Worm (Caenorhabditis elegans): ENCODE measurements around the gene sec-20.

sec-20 gene

DNA sequence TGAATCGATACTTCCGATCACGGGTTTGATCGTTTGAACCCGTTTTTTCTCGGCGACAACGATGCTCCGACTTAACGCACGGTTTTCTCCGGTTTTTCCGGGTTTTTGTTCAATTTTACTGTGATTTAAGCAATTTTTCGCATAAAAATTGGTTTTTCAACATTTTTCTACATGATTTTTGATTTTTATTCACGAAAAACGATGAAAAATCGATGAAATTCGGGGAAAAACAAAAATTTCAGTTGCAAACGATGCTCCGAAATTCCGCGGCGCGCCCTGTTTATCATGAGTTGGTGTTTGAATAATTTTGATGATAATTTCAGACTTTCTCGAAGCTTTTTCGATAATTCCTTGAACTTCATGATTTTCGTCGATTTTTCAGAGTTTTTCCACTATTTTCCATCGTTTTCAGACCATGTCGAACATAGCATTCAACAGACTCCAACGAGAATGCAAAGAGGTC lies 3.4 kb upstream of the sec-20 start, which contains the start of gene ubc-20:
TSS of gene ubc-20 (plus strand) at position 413 of the 463 bp plus-strand sequence.
- TF ChIP-seq mef-2 (tag; optimal IDR thresholded peaks at IDR 0.05) (no peak), egl-13 (tag; optimal IDR thresholded peaks at IDR 0.05) (no peak), unc-30 (tag; optimal IDR thresholded peaks at IDR 0.05) (no peak), fkh-8 (tag; optimal IDR thresholded peaks at IDR 0.05) (no peak), rnt-1 (tag; optimal IDR thresholded peaks at IDR 0.05) (no peak), ztf-4 (tag; optimal IDR thresholded peaks at IDR 0.05) (no peak), tlp-1 (tag; optimal IDR thresholded peaks at IDR 0.05) (no peak), F16B12.6 (tag; optimal IDR thresholded peaks at IDR 0.05) (no peak), efl-1 (optimal IDR thresholded peaks at IDR 0.05) (peak; percentile 12 to 39), efl-1 (GFP tag; optimal IDR thresholded peaks at IDR 0.05 in 1 of 2) (peak; percentile 20 to 34), nhr-85 (tag) (peak; percentile 75), jun-1 (tag; optimal IDR thresholded peaks at IDR 0.05) (no peak), aly-2 (tag; optimal IDR thresholded peaks at IDR 0.05) (no peak), lin-39 (tag; optimal IDR thresholded peaks at IDR 0.05) (no peak), zag-1 (tag; optimal IDR thresholded peaks at IDR 0.05) (no peak), irx-1 (tag; optimal IDR thresholded peaks at IDR 0.05) (peak; percentile 38), grh-1 (GFP tag; IDR thresholded peaks at IDR 0.05) (no peak), alr-1 (tag; optimal IDR thresholded peaks at IDR 0.05; ENCODE audit: borderline replicate concordance) (no peak), sup-37 (GFP tag; optimal IDR thresholded peaks at IDR 0.05) (no peak), pax-3 (tag; optimal IDR thresholded peaks at IDR 0.05) (no peak), nhr-47 (tag; optimal IDR thresholded peaks at IDR 0.05) (peak; percentile 39), mep-1 (tag; optimal IDR thresholded peaks at IDR 0.05) (no peak), nhr-20 (tag; optimal IDR thresholded peaks at IDR 0.05) (no peak), ama-1 (optimal IDR thresholded peaks at IDR 0.05) (no peak), nhr-76 (tag; optimal IDR thresholded peaks at IDR 0.05) (no peak), C16A3.4 (tag; optimal IDR thresholded peaks at IDR 0.05) (peak; percentile 22), nhr-237 (tag; optimal IDR thresholded peaks at IDR 0.05) (no peak), nhr-71 (tag; optimal IDR thresholded peaks at IDR 0.05) (peak; percentile 38), dpl-1 (GFP tag; optimal IDR thresholded peaks at IDR 0.05) (peak in 2 of 3 experiments; percentile 24 to 50), lsy-2 (tag; optimal IDR thresholded peaks at IDR 0.05) (peak; percentile 21 to 57), ztf-11 (tag; optimal IDR thresholded peaks at IDR 0.05) (no peak), Y116A8C.19 (tag; optimal IDR thresholded peaks at IDR 0.05; ENCODE audit: borderline replicate concordance) (no peak), ceh-88 (GFP tag; IDR thresholded peaks at IDR 0.05) (no peak), mab-9 (GFP tag; IDR thresholded peaks at IDR 0.05) (no peak), mdl-1 (tag; optimal IDR thresholded peaks at IDR 0.05) (no peak), lin-13 (GFP tag; optimal IDR thresholded peaks at IDR 0.05) (no peak), xbp-1 (tag; optimal IDR thresholded peaks at IDR 0.05) (peak; percentile 7), C04F5.9 (tag; optimal IDR thresholded peaks at IDR 0.05) (no peak), tbx-2 (tag; optimal IDR thresholded peaks at IDR 0.05) (peak; percentile 22), nhr-28 (tag; optimal IDR thresholded peaks at IDR 0.05) (no peak), ceh-63 (GFP tag; optimal IDR thresholded peaks at IDR 0.05) (no peak), snu-23 (GFP tag; optimal IDR thresholded peaks at IDR 0.05) (peak; percentile 48), lin-14 (GFP tag; optimal IDR thresholded peaks at IDR 0.05) (no peak), snpc-4 (tag; optimal IDR thresholded peaks at IDR 0.05) (no peak), swsn-7 (tag; optimal IDR thresholded peaks at IDR 0.05) (peak; percentile 3), vab-15 (tag; optimal IDR thresholded peaks at IDR 0.05) (no peak), skn-1 (tag; optimal IDR thresholded peaks at IDR 0.05) (peak; percentile 74), unc-62 (GFP tag; optimal IDR thresholded peaks at IDR 0.05) (no peak), lin-35 (GFP tag; optimal IDR thresholded peaks at IDR 0.05) (peak; percentile 17 to 61), hlh-4 (tag; optimal IDR thresholded peaks at IDR 0.05) (no peak), ceh-8 (GFP tag; optimal IDR thresholded peaks at IDR 0.05) (no peak), pag-3 (tag; optimal IDR thresholded peaks at IDR 0.05; ENCODE audit: borderline replicate concordance, insufficient read depth) (no peak), isw-1 (GFP tag; IDR thresholded peaks at IDR 0.05) (no peak), fkh-4 (tag; optimal IDR thresholded peaks at IDR 0.05; ENCODE audit: borderline replicate concordance) (no peak)
